Fruit fly (Drosophila melanogaster) whole organism, embryonic: Measurements from ENCODE around the gene Nab2.

ENCODE experiments used
- Bgb ChIP-seq: fragments of 200-800 bp; sonication (Bioruptor generic); IDR thresholded peaks from 2 replicates; pipeline ENCODE4 v1.3.6; 2022; ENCODE audit warnings: missing biosample characterization, missing genetic modification characterization; ENCODE audit not compliant: partially characterized antibody
- CG12071 ChIP-seq: fragments of 200-800 bp; sonication (Bioruptor generic); optimal IDR thresholded peaks from 3 replicates; lab custom pipeline; 2018; ENCODE audit warnings: missing biosample characterization, mild to moderate bottlenecking, missing genetic modification characterization
- CG14710 ChIP-seq: fragments of 200-800 bp; sonication (Bioruptor generic); optimal IDR thresholded peaks from 3 replicates; lab custom pipeline; 2019; ENCODE audit warnings: missing biosample characterization, mild to moderate bottlenecking, missing genetic modification characterization, moderate library complexity
- CG15696 ChIP-seq: fragments of 200-800 bp; sonication (Bioruptor generic); optimal IDR thresholded peaks from 2 replicates; lab custom pipeline; 2019; ENCODE audit warnings: missing biosample characterization, mild to moderate bottlenecking, missing genetic modification characterization, moderate library complexity
- CG18764 ChIP-seq: fragments of 200-800 bp; sonication (Bioruptor generic); optimal IDR thresholded peaks from 3 replicates; lab custom pipeline; 2016; ENCODE audit warnings: missing biosample characterization, missing genetic modification characterization
- CG2120 ChIP-seq: fragments of 200-800 bp; sonication (Bioruptor generic); optimal IDR thresholded peaks from 3 replicates; lab custom pipeline; 2016; ENCODE audit warnings: missing biosample characterization, missing genetic modification characterization
- CG2712 ChIP-seq: fragments of 200-800 bp; optimal IDR thresholded peaks from 3 replicates; lab custom pipeline; 2019; ENCODE audit warnings: missing biosample characterization, mild to moderate bottlenecking, missing genetic modification characterization, moderate library complexity
- CG4360 ChIP-seq: fragments of 200-800 bp; sonication (Bioruptor generic); IDR thresholded peaks from 2 replicates; pipeline ENCODE4 v1.3.6; 2022; ENCODE audit warnings: missing biosample characterization, missing genetic modification characterization
- CG4854 ChIP-seq: fragments of 200-800 bp; sonication (Bioruptor generic); optimal IDR thresholded peaks from 2 replicates; lab custom pipeline; 2016; ENCODE audit warnings: missing biosample characterization, missing genetic modification characterization, inconsistent platforms
- CG6813 ChIP-seq: fragments of 200-800 bp; sonication (Bioruptor generic); optimal IDR thresholded peaks from 2 replicates; lab custom pipeline; 2017; ENCODE audit warnings: missing biosample characterization, missing genetic modification characterization, mild to moderate bottlenecking, moderate library complexity, missing genetic modification reagents
- CG8089 ChIP-seq: fragments of 200-800 bp; sonication (Bioruptor generic); optimal IDR thresholded peaks from 3 replicates; lab custom pipeline; 2016; ENCODE audit warnings: missing biosample characterization, missing genetic modification characterization
- CG8924 ChIP-seq: fragments of 200-800 bp; optimal IDR thresholded peaks from 3 replicates; lab custom pipeline; 2019; ENCODE audit warnings: missing biosample characterization, mild to moderate bottlenecking, missing genetic modification characterization, moderate library complexity
- CHES-1-like ChIP-seq: fragments of 200-800 bp; sonication (Bioruptor generic); optimal IDR thresholded peaks from 2 replicates; lab custom pipeline; 2016; ENCODE audit warnings: missing biosample characterization, missing genetic modification characterization
- CrebB ChIP-seq: fragments of 200-800 bp; sonication (Bioruptor generic); optimal IDR thresholded peaks from 3 replicates; lab custom pipeline; 2018; ENCODE audit warnings: missing biosample characterization, mild to moderate bottlenecking, missing genetic modification characterization
- D ChIP-seq, 2 experiments: fragments of 200-800 bp in 1 of 2; fragments of >200 bp in 1 of 2; sonication (Bioruptor generic) in 1 of 2; optimal IDR thresholded peaks; 2 replicates in 1 of 2; 3 replicates in 1 of 2; lab custom pipeline; 2017; ENCODE audit warnings: mild to moderate bottlenecking in 1 of 2, missing biosample characterization in 1 of 2, missing genetic modification characterization in 1 of 2, missing genetic modification reagents in 1 of 2
- D19A ChIP-seq: fragments of 200-800 bp; optimal IDR thresholded peaks from 3 replicates; lab custom pipeline; 2019; ENCODE audit warnings: missing biosample characterization, mild to moderate bottlenecking, missing genetic modification characterization, moderate library complexity
- Fer3 ChIP-seq: fragments of 200-800 bp; sonication (Bioruptor generic); optimal IDR thresholded peaks from 2 replicates; lab custom pipeline; 2018; ENCODE audit warnings: missing biosample characterization, mild to moderate bottlenecking, missing genetic modification characterization, moderate library complexity
- HLHmδ ChIP-seq: fragments of 200-800 bp; sonication (Bioruptor generic); optimal IDR thresholded peaks from 2 replicates; lab custom pipeline; 2018; ENCODE audit warnings: missing biosample characterization, mild to moderate bottlenecking, missing genetic modification characterization, moderate library complexity
- Hey ChIP-seq: fragments of 200-800 bp; sonication (Bioruptor generic); optimal IDR thresholded peaks from 3 replicates; lab custom pipeline; 2018; ENCODE audit warnings: missing biosample characterization, mild to moderate bottlenecking, missing genetic modification characterization
- HmgD ChIP-seq: fragments of 200-800 bp; sonication (Bioruptor generic); optimal IDR thresholded peaks from 3 replicates; lab custom pipeline; 2016; ENCODE audit warnings: missing biosample characterization, missing genetic modification characterization
- Kr ChIP-seq: fragments of 200-800 bp; sonication (Bioruptor generic); optimal IDR thresholded peaks from 2 replicates; lab custom pipeline; 2017; ENCODE audit warnings: missing biosample characterization, mild to moderate bottlenecking, missing genetic modification characterization
- Myb ChIP-seq: fragments of 200-800 bp; sonication (Bioruptor generic); optimal IDR thresholded peaks from 2 replicates; lab custom pipeline; 2016; ENCODE audit warnings: missing biosample characterization, missing genetic modification characterization
- Ravus ChIP-seq: fragments of 200-800 bp; sonication (Bioruptor generic); IDR thresholded peaks from 2 replicates; pipeline ENCODE4 v1.3.6; 2022; ENCODE audit warnings: missing biosample characterization, missing genetic modification characterization
- Sox102F ChIP-seq: fragments of 200-800 bp; sonication (Bioruptor generic); optimal IDR thresholded peaks from 2 replicates; lab custom pipeline; 2018; ENCODE audit warnings: missing biosample characterization, mild to moderate bottlenecking, missing genetic modification characterization, moderate library complexity
- Sry-δ ChIP-seq: fragments of 200-800 bp; sonication (Bioruptor generic); optimal IDR thresholded peaks from 2 replicates; lab custom pipeline; 2016; ENCODE audit warnings: missing biosample characterization, missing genetic modification characterization
- Ssrp ChIP-seq: fragments of 200-800 bp; sonication (Bioruptor generic); optimal IDR thresholded peaks from 2 replicates; lab custom pipeline; 2018; ENCODE audit warnings: missing biosample characterization, mild to moderate bottlenecking, missing genetic modification characterization, moderate library complexity
- ac ChIP-seq: fragments of 200-800 bp; sonication (Bioruptor generic); optimal IDR thresholded peaks from 3 replicates; lab custom pipeline; 2017; ENCODE audit warnings: missing biosample characterization, mild to moderate bottlenecking, missing genetic modification characterization
- ash1 ChIP-seq: fragments of 200-800 bp; sonication (Bioruptor generic); optimal IDR thresholded peaks from 2 replicates; lab custom pipeline; 2018; ENCODE audit warnings: missing biosample characterization, mild to moderate bottlenecking, missing genetic modification characterization
- cato ChIP-seq: fragments of 200-800 bp; sonication (Bioruptor generic); optimal IDR thresholded peaks from 2 replicates; lab custom pipeline; 2016; ENCODE audit warnings: missing biosample characterization, missing genetic modification characterization, borderline replicate concordance
- cg ChIP-seq: fragments of 200-800 bp; sonication (Bioruptor generic); optimal IDR thresholded peaks from 3 replicates; lab custom pipeline; 2019; ENCODE audit warnings: missing biosample characterization, mild to moderate bottlenecking, missing genetic modification characterization, moderate library complexity
- fru ChIP-seq: fragments of >200 bp; optimal IDR thresholded peaks from 2 replicates; lab custom pipeline; 2017
- gcm ChIP-seq: fragments of 200-800 bp; sonication (Bioruptor generic); optimal IDR thresholded peaks from 2 replicates; lab custom pipeline; 2019; ENCODE audit warnings: missing biosample characterization, mild to moderate bottlenecking, missing genetic modification characterization, moderate library complexity
- hkb ChIP-seq, 2 experiments: fragments of 200-800 bp in 1 of 2; fragments of >200 bp in 1 of 2; sonication (Bioruptor generic) in 1 of 2; IDR thresholded peaks in 1 of 2; optimal IDR thresholded peaks in 1 of 2; 2 replicates each; pipeline versions ENCODE4 v1.3.6 to Lab custom; 2017 to 2022; ENCODE audit warnings: missing biosample characterization in 1 of 2, missing genetic modification characterization in 1 of 2
- hth ChIP-seq: fragments of >200 bp; optimal IDR thresholded peaks from 2 replicates; lab custom pipeline; 2017; ENCODE audit warnings: inconsistent platforms
- mirr ChIP-seq: fragments of 200-800 bp; sonication (Bioruptor generic); optimal IDR thresholded peaks from 3 replicates; lab custom pipeline; 2018; ENCODE audit warnings: missing biosample characterization, mild to moderate bottlenecking, missing genetic modification characterization
- nerfin-2 ChIP-seq: fragments of 200-800 bp; sonication (Bioruptor generic); IDR thresholded peaks from 2 replicates; pipeline ENCODE4 v1.3.6; 2022; ENCODE audit warnings: missing biosample characterization, missing genetic modification characterization; ENCODE audit not compliant: partially characterized antibody
- org-1 ChIP-seq: fragments of 200-800 bp; sonication (Bioruptor generic); optimal IDR thresholded peaks from 2 replicates; lab custom pipeline; 2017; ENCODE audit warnings: missing biosample characterization, missing genetic modification characterization
- pfk ChIP-seq: fragments of 200-800 bp; sonication (Bioruptor generic); optimal IDR thresholded peaks from 2 replicates; lab custom pipeline; 2018; ENCODE audit warnings: missing biosample characterization, mild to moderate bottlenecking, missing genetic modification characterization, moderate library complexity
- phol ChIP-seq: fragments of 200-800 bp; sonication (Bioruptor generic); optimal IDR thresholded peaks from 3 replicates; lab custom pipeline; 2018; ENCODE audit warnings: missing biosample characterization, mild to moderate bottlenecking, missing genetic modification characterization, moderate library complexity
- sens ChIP-seq: fragments of 200-800 bp; sonication (Bioruptor generic); peaks from one replicate; lab custom pipeline; 2016; ENCODE audit warnings: missing biosample characterization, missing genetic modification characterization
- tap ChIP-seq: fragments of 200-800 bp; optimal IDR thresholded peaks from 3 replicates; lab custom pipeline; 2019; ENCODE audit warnings: missing biosample characterization, mild to moderate bottlenecking, missing genetic modification characterization, moderate library complexity
- tio ChIP-seq: fragments of 200-800 bp; sonication (Bioruptor generic); optimal IDR thresholded peaks from 2 replicates; lab custom pipeline; 2017; ENCODE audit warnings: missing biosample characterization, missing genetic modification characterization, inconsistent platforms
- tll ChIP-seq, 2 experiments: fragments of 200-800 bp in 1 of 2; fragments of >200 bp in 1 of 2; sonication (Bioruptor generic) in 1 of 2; optimal IDR thresholded peaks; 2 replicates each; lab custom pipeline; 2017 to 2019; ENCODE audit warnings: missing biosample characterization in 2 of 2, missing genetic modification characterization in 2 of 2, mild to moderate bottlenecking in 1 of 2, moderate library complexity in 1 of 2
- twi ChIP-seq: fragments of 200-800 bp; optimal IDR thresholded peaks from 2 replicates; lab custom pipeline; 2019; ENCODE audit warnings: missing biosample characterization, mild to moderate bottlenecking, missing genetic modification characterization, moderate library complexity
- tx ChIP-seq: fragments of 200-800 bp; sonication (Bioruptor generic); optimal IDR thresholded peaks from 2 replicates; lab custom pipeline; 2016; ENCODE audit warnings: missing biosample characterization, missing genetic modification characterization
- unpg ChIP-seq: fragments of 200-800 bp; sonication (Bioruptor generic); optimal IDR thresholded peaks from 3 replicates; lab custom pipeline; 2018; ENCODE audit warnings: missing biosample characterization, mild to moderate bottlenecking, missing genetic modification characterization, moderate library complexity
- zfh1 ChIP-seq: fragments of 200-800 bp; sonication (Bioruptor generic); IDR thresholded peaks from 3 replicates; pipeline ENCODE4 v1.3.6; 2022; ENCODE audit warnings: missing biosample characterization, missing genetic modification characterization
- zfh2 ChIP-seq: fragments of 200-800 bp; sonication (Bioruptor generic); optimal IDR thresholded peaks from 2 replicates; lab custom pipeline; 2016; ENCODE audit warnings: missing biosample characterization, missing genetic modification characterization

The Nab2 gene

dm6 chr3R:24271071-24271470 lies 47.1 kb downstream of the Nab2 start, which contains the start of gene jar (continued):
- TF ChIP-seq unpg (GFP tag; lab: Kevin White, UChicago) = peak; percentile 24
- peak; percentile 98 for TF ChIP-seq Sry-δ (GFP tag; lab: Kevin White, UChicago)
- no peak for TF ChIP-seq CG8089 (GFP tag; lab: Kevin White, UChicago)
- TF ChIP-seq mirr (GFP tag; lab: Kevin White, UChicago) = peak; percentile 69
- TF ChIP-seq CG18764 (GFP tag; lab: Kevin White, UChicago) = peak; percentile 70
- peak; percentile 66 for TF ChIP-seq CHES-1-like (GFP tag; lab: Kevin White, UChicago)
- TF ChIP-seq HmgD = peak; percentile 28
- TF ChIP-seq Myb (GFP tag; lab: Kevin White, UChicago) = peak; percentile 99
- TF ChIP-seq Hey (tag; lab: Kevin White, UChicago) = peak; percentile 21
- peak; percentile 97 for TF ChIP-seq Bgb (GFP tag; lab: Robert Waterston, UW)
- peak; percentile 46 for TF ChIP-seq phol (tag; lab: Kevin White, UChicago)
- no peak for TF ChIP-seq Ravus
- peak; percentile 11 for TF ChIP-seq CG2120 (GFP tag; lab: Kevin White, UChicago)

dm6 chr3R:24270578-24270977 lies 47.6 kb downstream of the Nab2 start:
- TF ChIP-seq Fer3 (no peak), pfk (GFP tag; lab: Kevin White, UChicago) (no peak), tio (GFP tag; lab: Kevin White, UChicago) (no peak), D19A (tag; lab: Kevin White, UChicago) (no peak), cato (GFP tag; lab: Kevin White, UChicago) (no peak), Ssrp (tag; lab: Kevin White, UChicago) (no peak), nerfin-2 (GFP tag; lab: Robert Waterston, UW) (no peak), tap (tag; lab: Kevin White, UChicago) (no peak), twi (tag; lab: Kevin White, UChicago) (no peak), zfh2 (GFP tag; lab: Kevin White, UChicago) (no peak), CG12071 (no peak), tll (GFP tag; optimal IDR thresholded peaks at IDR 0.05; lab: Kevin White, UChicago) (peak in 1 of 2 experiments; percentile 30), tx (GFP tag; lab: Kevin White, UChicago) (no peak), CrebB (tag; lab: Kevin White, UChicago) (no peak), hkb (optimal IDR thresholded peaks at IDR 0.05; lab: Kevin White, UChicago) (peak; percentile 9), hkb (GFP tag; IDR thresholded peaks at IDR 0.05; lab: Robert Waterston, UW) (no peak)

- TF ChIP-seq Sox102F (no peak), fru (lab: Kevin White, UChicago) (no peak), hth (lab: Kevin White, UChicago) (peak; percentile 9), ash1 (GFP tag; lab: Kevin White, UChicago) (no peak), CG2712 (no peak), D (optimal IDR thresholded peaks at IDR 0.05; lab: Kevin White, UChicago) (peak; percentile 4), D (GFP tag; optimal IDR thresholded peaks at IDR 0.05; lab: Kevin White, UChicago) (peak; percentile 19), CG4360 (GFP tag; lab: Robert Waterston, UW) (peak; percentile 94), Kr (GFP tag; lab: Kevin White, UChicago) (peak; percentile 44), ac (GFP tag; lab: Kevin White, UChicago) (peak; percentile 47), CG14710 (tag; lab: Kevin White, UChicago) (peak; percentile 2), CG4854 (no peak), zfh1 (GFP tag; lab: Robert Waterston, UW) (0 out of 3 replicates have a peak, but pooled peaks have one; percentile 52), cg (GFP tag; lab: Kevin White, UChicago) (peak; percentile 52), CG8924 (tag; lab: Kevin White, UChicago) (peak; percentile 33), HLHmδ (no peak), CG15696 (tag; lab: Kevin White, UChicago) (peak; percentile 75), CG6813 (GFP tag; lab: Kevin White, UChicago) (peak; percentile 23), gcm (GFP tag; lab: Kevin White, UChicago) (peak; percentile 42), sens (GFP tag; lab: Kevin White, UChicago) (peak; percentile 66), org-1 (GFP tag; lab: Kevin White, UChicago) (peak; percentile 12)
Observed at dm6 chr3R:24270034-24270433, 48.2 kb downstream of the Nab2 start.
